Worm (Caenorhabditis elegans): ENCODE results near the gene atg-4.2.

DNA sequence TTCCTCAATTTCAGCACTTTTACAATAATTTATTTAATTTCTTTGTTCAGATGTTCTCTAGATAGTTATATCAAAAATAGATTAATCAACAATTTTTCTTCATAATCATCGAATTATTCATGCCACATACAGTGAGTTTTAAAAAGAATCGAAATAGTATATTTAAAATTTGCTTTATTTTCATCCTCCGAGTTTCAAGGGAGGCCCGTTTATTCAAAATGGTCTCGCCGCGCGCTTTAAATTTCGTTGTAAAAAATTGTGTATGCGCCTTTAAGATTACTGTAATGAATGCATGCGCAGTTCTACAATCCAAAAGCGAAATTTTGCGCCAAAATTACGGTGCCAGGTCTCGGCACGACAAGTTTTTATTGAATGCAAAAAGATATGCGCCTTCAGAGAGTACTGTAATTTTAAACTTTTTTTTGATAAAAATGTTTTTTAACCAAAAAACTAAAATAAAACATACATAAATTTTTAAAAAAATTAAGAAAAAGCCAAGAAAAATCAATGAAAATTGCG, 8.0 kb upstream of the atg-4.2 start, which contains the start of gene ZK792.1:
- TF ChIP-seq unc-62 (GFP tag; optimal IDR thresholded peaks at IDR 0.05): no peak
- no peak for TF ChIP-seq nhr-76 (tag; optimal IDR thresholded peaks at IDR 0.05)
- TF ChIP-seq isw-1 (GFP tag; IDR thresholded peaks at IDR 0.05): no peak
- no peak for TF ChIP-seq elt-3 (tag; optimal IDR thresholded peaks at IDR 0.05)
- TF ChIP-seq nhr-19 (GFP tag; conservative IDR thresholded peaks at IDR 0.05): no peak
- TF ChIP-seq grh-1 (GFP tag; IDR thresholded peaks at IDR 0.05): no peak
- TF ChIP-seq nhr-77 (tag; optimal IDR thresholded peaks at IDR 0.05): no peak
- TF ChIP-seq aha-1 (tag; optimal IDR thresholded peaks at IDR 0.05): no peak
- no peak for TF ChIP-seq nhr-11 (tag; optimal IDR thresholded peaks at IDR 0.05)

All from whole organism, L1 larva.